Worm (Caenorhabditis elegans) whole organism, L2 larva: ENCODE data around the gene F21H7.12.

ENCODE experiments used
- R02D3.7 ChIP-seq: fragments of 150-350 bp; optimal IDR thresholded peaks from 2 replicates; lab custom pipeline; 2014; ENCODE audit warnings: missing biosample characterization, missing genetic modification characterization
- aly-2 ChIP-seq: fragments of 150-350 bp; optimal IDR thresholded peaks from 2 replicates; lab custom pipeline; 2014; ENCODE audit warnings: missing biosample characterization, missing genetic modification characterization
- ama-1 ChIP-seq: fragments of 150-350 bp; optimal IDR thresholded peaks from 2 replicates; lab custom pipeline; 2018; ENCODE audit warnings: inconsistent platforms
- blmp-1 ChIP-seq: sonication (generic microtip); optimal IDR thresholded peaks from 2 replicates; lab custom pipeline; 2017; ENCODE audit warnings: missing genetic modification characterization, mild to moderate bottlenecking, missing compliant biosample characterization, antibody characterized with exemption, moderate library complexity; ENCODE audit not compliant: insufficient read depth
- lin-13 ChIP-seq: fragments of 150-350 bp; optimal IDR thresholded peaks from 2 replicates; lab custom pipeline; 2014; ENCODE audit warnings: missing biosample characterization, missing genetic modification reagents, missing genetic modification characterization
- mab-5 ChIP-seq: fragments of 150-350 bp; optimal IDR thresholded peaks from 2 replicates; lab custom pipeline; 2014; ENCODE audit warnings: missing biosample characterization, missing genetic modification characterization
- nhr-25 ChIP-seq: fragments of 150-350 bp; sonication (generic microtip); optimal IDR thresholded peaks from 3 replicates; lab custom pipeline; 2014; ENCODE audit warnings: missing biosample characterization, missing genetic modification characterization
- peb-1 ChIP-seq: fragments of 150-350 bp; optimal IDR thresholded peaks from 2 replicates; lab custom pipeline; 2014; ENCODE audit warnings: missing biosample characterization, missing genetic modification characterization
- unc-55 ChIP-seq: fragments of 150-350 bp; sonication (generic microtip); optimal IDR thresholded peaks from 3 replicates; lab custom pipeline; 2014; ENCODE audit warnings: missing biosample characterization, missing genetic modification reagents, missing genetic modification characterization
- ztf-11 ChIP-seq: sonication (generic microtip); optimal IDR thresholded peaks from 2 replicates; lab custom pipeline; 2017; ENCODE audit warnings: missing biosample characterization, missing genetic modification characterization

ce11 chrV:16259684-16260083, 29.7 kb downstream of the F21H7.12 start, which contains the start of gene nhr-127:
- no peak for TF ChIP-seq mab-5 (tag; lab: Kevin White, UChicago)
- no peak for TF ChIP-seq lin-13
- TF ChIP-seq ama-1 (lab: Kevin White, UChicago) = no peak
- TF ChIP-seq peb-1 (tag; lab: Kevin White, UChicago) = no peak
- TF ChIP-seq blmp-1 (tag; lab: Kevin White, UChicago) = no peak
- no peak for TF ChIP-seq unc-55
- no peak for TF ChIP-seq nhr-25
- TF ChIP-seq ztf-11 (tag; lab: Kevin White, UChicago) = no peak
- no peak for TF ChIP-seq R02D3.7 (tag; lab: Kevin White, UChicago)
- no peak for TF ChIP-seq aly-2
